Worm (Caenorhabditis elegans): ENCODE measurements around the gene T19D12.6.

DNA sequence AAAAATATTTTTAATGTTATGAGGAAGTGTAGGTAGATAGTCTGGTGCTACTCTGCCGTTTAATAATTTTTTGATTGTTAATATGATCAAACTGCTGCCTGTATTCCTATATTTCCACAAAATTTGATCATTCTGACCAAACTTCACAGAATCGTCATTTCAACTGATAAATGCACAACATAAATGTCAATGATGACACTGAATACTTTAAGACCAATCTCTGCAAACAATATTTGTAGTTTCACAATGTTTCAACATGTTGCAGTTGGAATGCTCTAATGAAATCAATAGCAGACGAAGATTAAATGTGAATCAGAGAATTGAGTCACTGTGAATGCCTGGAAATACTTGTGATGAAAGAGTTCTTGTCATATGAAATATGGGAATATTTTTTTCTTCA is 13.1 kb downstream of the T19D12.6 start:
- TF ChIP-seq nfya-1 (tag; optimal IDR thresholded peaks at IDR 0.05): no peak
- no peak for TF ChIP-seq pag-3 (tag; optimal IDR thresholded peaks at IDR 0.05; ENCODE audit: borderline replicate concordance)
- no peak for TF ChIP-seq fkh-10 (GFP tag; optimal IDR thresholded peaks at IDR 0.05)
- TF ChIP-seq pha-2 (tag; optimal IDR thresholded peaks at IDR 0.05): no peak
- TF ChIP-seq ama-1 (optimal IDR thresholded peaks at IDR 0.05): no peak
- no peak for TF ChIP-seq nhr-11 (tag; optimal IDR thresholded peaks at IDR 0.05)
- TF ChIP-seq pha-4 (tag; optimal IDR thresholded peaks at IDR 0.05): no peak
